Fruit fly (Drosophila melanogaster) whole organism, embryonic: ENCODE results near the gene CG9795.
A peak's percentile ranks its signal among the peaks of the same experiment; 100 is the strongest.

ENCODE experiments used
- Abd-B ChIP-seq: fragments of 200-800 bp; sonication (Bioruptor generic); optimal IDR thresholded peaks from 2 replicates; lab custom pipeline; 2018; ENCODE audit warnings: missing biosample characterization, mild to moderate bottlenecking, missing genetic modification characterization, moderate library complexity
- Asciz ChIP-seq: fragments of 200-800 bp; sonication (Bioruptor generic); optimal IDR thresholded peaks from 2 replicates; lab custom pipeline; 2017; ENCODE audit warnings: missing biosample characterization, mild to moderate bottlenecking, missing genetic modification characterization, missing genetic modification reagents
- BEAF-32 ChIP-seq: fragments of 200-800 bp; sonication (Bioruptor generic); optimal IDR thresholded peaks from 3 replicates; lab custom pipeline; 2017; ENCODE audit warnings: missing biosample characterization, missing genetic modification characterization, mild to moderate bottlenecking, moderate library complexity, missing genetic modification reagents
- CG10543 ChIP-seq: fragments of 200-800 bp; sonication (Bioruptor generic); optimal IDR thresholded peaks from 3 replicates; lab custom pipeline; 2017; ENCODE audit warnings: missing biosample characterization, mild to moderate bottlenecking, missing genetic modification characterization, moderate library complexity
- CG11560 ChIP-seq: fragments of 200-800 bp; sonication (Bioruptor generic); IDR thresholded peaks from 3 replicates; pipeline ENCODE4 v1.3.6; 2022; ENCODE audit warnings: missing biosample characterization, missing genetic modification characterization
- CG12071 ChIP-seq: fragments of 200-800 bp; sonication (Bioruptor generic); optimal IDR thresholded peaks from 3 replicates; lab custom pipeline; 2018; ENCODE audit warnings: missing biosample characterization, mild to moderate bottlenecking, missing genetic modification characterization
- CG13296 ChIP-seq: fragments of 200-800 bp; sonication (Bioruptor generic); optimal IDR thresholded peaks from 3 replicates; lab custom pipeline; 2018; ENCODE audit warnings: missing biosample characterization, mild to moderate bottlenecking, missing genetic modification characterization
- CG17186 ChIP-seq: fragments of 200-800 bp; sonication (Bioruptor generic); optimal IDR thresholded peaks from 3 replicates; lab custom pipeline; 2017; ENCODE audit warnings: missing biosample characterization, missing genetic modification reagents, missing genetic modification characterization
- CG17912 ChIP-seq: fragments of 200-800 bp; sonication (Bioruptor generic); optimal IDR thresholded peaks from 2 replicates; lab custom pipeline; 2018; ENCODE audit warnings: missing biosample characterization, mild to moderate bottlenecking, missing genetic modification characterization
- CG18011 ChIP-seq: fragments of 200-800 bp; sonication (Bioruptor generic); optimal IDR thresholded peaks from 2 replicates; lab custom pipeline; 2017; ENCODE audit warnings: missing biosample characterization, missing genetic modification characterization, mild to moderate bottlenecking, moderate library complexity, missing genotype
- CG18599 ChIP-seq: fragments of 200-800 bp; sonication (Bioruptor generic); optimal IDR thresholded peaks from 3 replicates; lab custom pipeline; 2017; ENCODE audit warnings: missing biosample characterization, missing genetic modification characterization, mild to moderate bottlenecking, moderate library complexity, missing genetic modification reagents
- CG5180 ChIP-seq: fragments of 200-800 bp; sonication (Bioruptor generic); optimal IDR thresholded peaks from 3 replicates; lab custom pipeline; 2017; ENCODE audit warnings: missing biosample characterization, missing genetic modification characterization, mild to moderate bottlenecking, moderate library complexity, missing genetic modification reagents
- CG5953 ChIP-seq: fragments of 200-800 bp; sonication (Bioruptor generic); IDR thresholded peaks from 2 replicates; pipeline ENCODE4 v1.3.6; 2022; ENCODE audit warnings: missing biosample characterization, missing genetic modification characterization
- CG7745 ChIP-seq: fragments of 200-800 bp; sonication (Bioruptor generic); optimal IDR thresholded peaks from 2 replicates; lab custom pipeline; 2018; ENCODE audit warnings: missing biosample characterization, mild to moderate bottlenecking, missing genetic modification characterization, moderate library complexity
- CG7839 ChIP-seq: fragments of 200-800 bp; sonication (Bioruptor generic); optimal IDR thresholded peaks from 3 replicates; lab custom pipeline; 2018; ENCODE audit warnings: missing biosample characterization, mild to moderate bottlenecking, missing genetic modification characterization, moderate library complexity
- CG8359 ChIP-seq: fragments of 200-800 bp; sonication (Bioruptor generic); optimal IDR thresholded peaks from 2 replicates; lab custom pipeline; 2017; ENCODE audit warnings: missing biosample characterization, mild to moderate bottlenecking, missing genetic modification characterization, borderline replicate concordance
- CG8478 ChIP-seq: fragments of >200 bp; optimal IDR thresholded peaks from 2 replicates; lab custom pipeline; 2018
- Dad ChIP-seq: fragments of 200-800 bp; sonication (Bioruptor generic); optimal IDR thresholded peaks from 3 replicates; lab custom pipeline; 2016; ENCODE audit warnings: missing biosample characterization, missing genetic modification characterization
- Dek ChIP-seq: fragments of 200-800 bp; sonication (Bioruptor generic); optimal IDR thresholded peaks from 3 replicates; lab custom pipeline; 2019; ENCODE audit warnings: missing biosample characterization, mild to moderate bottlenecking, missing genetic modification characterization, moderate library complexity
- Dll ChIP-seq: fragments of 200-800 bp; sonication (Bioruptor generic); IDR thresholded peaks from 4 replicates; pipeline ENCODE4 v1.3.6; 2022; ENCODE audit warnings: missing biosample characterization, missing genetic modification characterization; ENCODE audit not compliant: partially characterized antibody
- H2.0 ChIP-seq: fragments of 200-800 bp; sonication (Bioruptor generic); IDR thresholded peaks from 2 replicates; pipeline ENCODE4 v1.3.6; 2022; ENCODE audit warnings: missing biosample characterization, missing genetic modification characterization
- Hey ChIP-seq: fragments of 200-800 bp; sonication (Bioruptor generic); optimal IDR thresholded peaks from 3 replicates; lab custom pipeline; 2018; ENCODE audit warnings: missing biosample characterization, mild to moderate bottlenecking, missing genetic modification characterization
- Jarid2 ChIP-seq: fragments of 200-800 bp; sonication (Bioruptor generic); optimal IDR thresholded peaks from 3 replicates; lab custom pipeline; 2017; ENCODE audit warnings: mild to moderate bottlenecking, missing biosample characterization, missing genetic modification reagents, missing genetic modification characterization
- Lpt ChIP-seq: fragments of >200 bp; optimal IDR thresholded peaks from 2 replicates; lab custom pipeline; 2018; ENCODE audit warnings: missing biosample characterization, missing genetic modification characterization
- Nf-YB ChIP-seq: fragments of 200-800 bp; sonication (Bioruptor generic); optimal IDR thresholded peaks from 3 replicates; lab custom pipeline; 2019; ENCODE audit warnings: missing biosample characterization, mild to moderate bottlenecking, missing genetic modification characterization, moderate library complexity
- Nf-YC ChIP-seq: fragments of 200-800 bp; optimal IDR thresholded peaks from 3 replicates; lab custom pipeline; 2019; ENCODE audit warnings: missing biosample characterization, mild to moderate bottlenecking, missing genetic modification characterization, moderate library complexity
- Xrp1 ChIP-seq: fragments of 200-800 bp; sonication (Bioruptor generic); IDR thresholded peaks from 2 replicates; pipeline ENCODE4 v1.3.6; 2022; ENCODE audit warnings: missing biosample characterization, missing genetic modification characterization
- ac ChIP-seq: fragments of 200-800 bp; sonication (Bioruptor generic); optimal IDR thresholded peaks from 3 replicates; lab custom pipeline; 2017; ENCODE audit warnings: missing biosample characterization, mild to moderate bottlenecking, missing genetic modification characterization
- aop ChIP-seq: fragments of 200-800 bp; sonication (Bioruptor generic); IDR thresholded peaks from 2 replicates; pipeline ENCODE4 v1.3.6; 2022; ENCODE audit warnings: missing biosample characterization, missing genetic modification characterization
- bigmax ChIP-seq: fragments of 200-800 bp; sonication (Bioruptor generic); optimal IDR thresholded peaks from 2 replicates; lab custom pipeline; 2018; ENCODE audit warnings: missing biosample characterization, mild to moderate bottlenecking, missing genetic modification characterization
- btn ChIP-seq: fragments of 200-800 bp; sonication (Bioruptor generic); optimal IDR thresholded peaks from 2 replicates; lab custom pipeline; 2016; ENCODE audit warnings: missing biosample characterization, missing genetic modification characterization
- dmrt99B ChIP-seq: fragments of 200-800 bp; sonication (Bioruptor generic); optimal IDR thresholded peaks from 2 replicates; lab custom pipeline; 2018; ENCODE audit warnings: missing biosample characterization, mild to moderate bottlenecking, missing genetic modification characterization, moderate library complexity
- hb ChIP-seq: fragments of 200-800 bp; sonication (Bioruptor generic); IDR thresholded peaks from 3 replicates; pipeline ENCODE4 v1.3.6; 2022; ENCODE audit warnings: missing biosample characterization, missing genetic modification characterization; ENCODE audit not compliant: partially characterized antibody
- hkb ChIP-seq, 2 experiments: fragments of 200-800 bp in 1 of 2; fragments of >200 bp in 1 of 2; sonication (Bioruptor generic) in 1 of 2; IDR thresholded peaks in 1 of 2; optimal IDR thresholded peaks in 1 of 2; 2 replicates each; pipeline versions ENCODE4 v1.3.6 to Lab custom; 2017 to 2022; ENCODE audit warnings: missing biosample characterization in 1 of 2, missing genetic modification characterization in 1 of 2
- kay ChIP-seq: fragments of 200-800 bp; sonication (Bioruptor generic); optimal IDR thresholded peaks from 2 replicates; lab custom pipeline; 2016; ENCODE audit warnings: missing biosample characterization, missing genetic modification characterization
- kni ChIP-seq: fragments of 200-800 bp; sonication (Bioruptor generic); optimal IDR thresholded peaks from 3 replicates; lab custom pipeline; 2017; ENCODE audit warnings: mild to moderate bottlenecking, missing biosample characterization, missing genetic modification reagents, missing genetic modification characterization
- lbe ChIP-seq: fragments of 200-800 bp; sonication (Bioruptor generic); optimal IDR thresholded peaks from 2 replicates; lab custom pipeline; 2016; ENCODE audit warnings: missing biosample characterization, mild to moderate bottlenecking, missing genetic modification characterization
- nau ChIP-seq: fragments of 200-800 bp; sonication (Bioruptor generic); optimal IDR thresholded peaks from 3 replicates; lab custom pipeline; 2017; ENCODE audit warnings: missing biosample characterization, mild to moderate bottlenecking, missing genetic modification characterization, missing genetic modification reagents
- nerfin-1 ChIP-seq: fragments of 200-800 bp; sonication (Bioruptor generic); optimal IDR thresholded peaks from 3 replicates; lab custom pipeline; 2019; ENCODE audit warnings: missing biosample characterization, mild to moderate bottlenecking, missing genetic modification characterization, moderate library complexity
- odd ChIP-seq: fragments of 200-800 bp; sonication (Bioruptor generic); optimal IDR thresholded peaks from 2 replicates; lab custom pipeline; 2017; ENCODE audit warnings: missing biosample characterization, mild to moderate bottlenecking, missing genetic modification characterization
- peb ChIP-seq: fragments of 200-800 bp; sonication (Bioruptor generic); IDR thresholded peaks from 2 replicates; pipeline ENCODE4 v1.3.6; 2022; ENCODE audit warnings: missing biosample characterization, missing genetic modification characterization
- phol ChIP-seq: fragments of 200-800 bp; sonication (Bioruptor generic); optimal IDR thresholded peaks from 3 replicates; lab custom pipeline; 2018; ENCODE audit warnings: missing biosample characterization, mild to moderate bottlenecking, missing genetic modification characterization, moderate library complexity
- tll ChIP-seq, 2 experiments: fragments of 200-800 bp in 1 of 2; fragments of >200 bp in 1 of 2; sonication (Bioruptor generic) in 1 of 2; optimal IDR thresholded peaks; 2 replicates each; lab custom pipeline; 2017 to 2019; ENCODE audit warnings: missing biosample characterization in 2 of 2, missing genetic modification characterization in 2 of 2, mild to moderate bottlenecking in 1 of 2, moderate library complexity in 1 of 2

The CG9795 gene

dm6 chr3R:4350199-4350598 is 30.7 kb downstream of the CG9795 start:
- TF ChIP-seq BEAF-32 (GFP tag; lab: Kevin White, UChicago), result no peak
- no peak for TF ChIP-seq CG7839 (tag; lab: Kevin White, UChicago)
- TF ChIP-seq kni, result no peak
- no peak for TF ChIP-seq kay
- no peak for TF ChIP-seq tll (GFP tag; optimal IDR thresholded peaks at IDR 0.05; lab: Kevin White, UChicago)
- peak; percentile 41 for TF ChIP-seq CG18011 (GFP tag; lab: Kevin White, UChicago)
- no peak for TF ChIP-seq hb (GFP tag; lab: Robert Waterston, UW)
- TF ChIP-seq bigmax (GFP tag; lab: Kevin White, UChicago), result no peak
- no peak for TF ChIP-seq CG8359 (GFP tag; lab: Kevin White, UChicago)
- TF ChIP-seq btn (GFP tag; lab: Kevin White, UChicago), result no peak
- TF ChIP-seq aop, result no peak
- peak; percentile 35 for TF ChIP-seq phol (tag; lab: Kevin White, UChicago)
- TF ChIP-seq Asciz (GFP tag; lab: Kevin White, UChicago), result no peak
- no peak for TF ChIP-seq nau (GFP tag; lab: Kevin White, UChicago)
- TF ChIP-seq Nf-YB, result peak; percentile 73
- TF ChIP-seq Jarid2, result no peak
- peak; percentile 50 for TF ChIP-seq Nf-YC (tag; lab: Kevin White, UChicago)
- TF ChIP-seq CG5180, result no peak
- no peak for TF ChIP-seq Dad (GFP tag; lab: Kevin White, UChicago)
- TF ChIP-seq Lpt, result no peak
- peak; percentile 11 for TF ChIP-seq ac
- TF ChIP-seq CG8478 (lab: Kevin White, UChicago), result peak; percentile 8
- TF ChIP-seq CG13296 (GFP tag; lab: Kevin White, UChicago), result no peak
- TF ChIP-seq nerfin-1 (tag; lab: Kevin White, UChicago), result no peak
- TF ChIP-seq peb (GFP tag; lab: Robert Waterston, UW), result no peak
- TF ChIP-seq CG10543 (GFP tag; lab: Kevin White, UChicago), result no peak
- TF ChIP-seq CG17186 (GFP tag; lab: Kevin White, UChicago), result no peak
- TF ChIP-seq Hey, result no peak
- TF ChIP-seq CG5953 (GFP tag; lab: Robert Waterston, UW), result no peak
- no peak for TF ChIP-seq CG17912 (GFP tag; lab: Kevin White, UChicago)
- no peak for TF ChIP-seq dmrt99B (tag; lab: Kevin White, UChicago)
- TF ChIP-seq CG7745 (tag; lab: Kevin White, UChicago), result no peak
- no peak for TF ChIP-seq CG11560
- no peak for TF ChIP-seq hkb (optimal IDR thresholded peaks at IDR 0.05; lab: Kevin White, UChicago)
- no peak for TF ChIP-seq hkb (GFP tag; IDR thresholded peaks at IDR 0.05; lab: Robert Waterston, UW)
- TF ChIP-seq Dll (GFP tag; lab: Robert Waterston, UW), result no peak
- no peak for TF ChIP-seq odd (GFP tag; lab: Kevin White, UChicago)
- TF ChIP-seq Xrp1 (GFP tag; lab: Robert Waterston, UW), result no peak
- no peak for TF ChIP-seq Dek (tag; lab: Kevin White, UChicago)
- TF ChIP-seq CG18599, result no peak
- TF ChIP-seq Abd-B (GFP tag; lab: Kevin White, UChicago), result no peak
- no peak for TF ChIP-seq CG12071 (GFP tag; lab: Kevin White, UChicago)
- TF ChIP-seq lbe (GFP tag; lab: Kevin White, UChicago), result no peak
- no peak for TF ChIP-seq H2.0 (GFP tag; lab: Robert Waterston, UW)
